Fruit fly (Drosophila melanogaster): ENCODE results near the gene Abd-B.
A peak's percentile ranks its signal among the peaks of the same experiment; 100 is the strongest.

The Abd-B gene

dm6 chr3R:16969361-16970355 lies 2.4 kb downstream of the Abd-B start (continued):
- TF ChIP-seq Xrp1 (GFP tag; IDR thresholded peaks at IDR 0.05) (peak; percentile 80), pho (GFP tag; optimal IDR thresholded peaks at IDR 0.05) (peak; percentile 12), insv (GFP tag; optimal IDR thresholded peaks at IDR 0.05) (peak in 1 of 2 experiments; percentile 87), Dek (tag; optimal IDR thresholded peaks at IDR 0.05) (peak; percentile 87), run (tag; optimal IDR thresholded peaks at IDR 0.05) (peak; percentile 13), da (GFP tag; optimal IDR thresholded peaks at IDR 0.05) (no peak), CG3838 (GFP tag; optimal IDR thresholded peaks at IDR 0.05) (peak; percentile 39), CG17361 (GFP tag; IDR thresholded peaks at IDR 0.05) (peak; percentile 81), tgo (GFP tag; IDR thresholded peaks at IDR 0.05) (peak; percentile 66), lola (GFP tag; optimal IDR thresholded peaks at IDR 0.05) (peak in 1 of 3 experiments; percentile 78), Fer2 (tag; optimal IDR thresholded peaks at IDR 0.05) (peak; percentile 38), Mad (GFP tag; optimal IDR thresholded peaks at IDR 0.05) (peak; percentile 9), CG7987 (GFP tag; optimal IDR thresholded peaks at IDR 0.05) (peak; percentile 26), CG10209 (GFP tag; optimal IDR thresholded peaks at IDR 0.05) (peak; percentile 59), CG10267 (tag; optimal IDR thresholded peaks at IDR 0.05) (peak; percentile 68), tx (GFP tag; optimal IDR thresholded peaks at IDR 0.05) (peak; percentile 31), E2f2 (GFP tag; IDR thresholded peaks at IDR 0.05) (peak; percentile 91), Nf-YC (tag; optimal IDR thresholded peaks at IDR 0.05) (peak; percentile 96), sisA (GFP tag; IDR thresholded peaks at IDR 0.05) (peak; percentile 35; the same call in 1 of the 2 replicates), CG31224 (GFP tag; IDR thresholded peaks at IDR 0.05) (no peak), oc (tag; optimal IDR thresholded peaks at IDR 0.05) (peak; percentile 68), sd (tag; optimal IDR thresholded peaks at IDR 0.05) (peak; percentile 67), slp2 (GFP tag; optimal IDR thresholded peaks at IDR 0.05) (no peak), ham (GFP tag; IDR thresholded peaks at IDR 0.05) (no peak), CG32532 (GFP tag; IDR thresholded peaks at IDR 0.05) (peak; percentile 67), wdn (GFP tag; IDR thresholded peaks at IDR 0.05) (0 out of 2 replicates have a peak, but pooled peaks have one; percentile 15), E2f1 (GFP tag; IDR thresholded peaks at IDR 0.05) (peak; percentile 90), CG7745 (tag; optimal IDR thresholded peaks at IDR 0.05) (no peak), CG5245 (GFP tag; optimal IDR thresholded peaks at IDR 0.05) (peak; percentile 44), CG17912 (GFP tag; optimal IDR thresholded peaks at IDR 0.05) (peak; percentile 1), CG4617 (GFP tag; optimal IDR thresholded peaks at IDR 0.05; ENCODE audit: borderline replicate concordance) (peak; percentile 10), Atf-2 (GFP tag; optimal IDR thresholded peaks at IDR 0.05) (no peak), Optix (GFP tag; IDR thresholded peaks at IDR 0.05) (no peak), GATAe (GFP tag; conservative IDR thresholded peaks at IDR 0.05) (peak; percentile 80), tap (tag; optimal IDR thresholded peaks at IDR 0.05) (peak; percentile 47), row (GFP tag; IDR thresholded peaks at IDR 0.05) (peak; percentile 95), caup (GFP tag; optimal IDR thresholded peaks at IDR 0.05; ENCODE audit: severe bottlenecking) (peak; percentile 60), Opbp (GFP tag; IDR thresholded peaks at IDR 0.05; ENCODE audit: partially characterized antibody) (peak; percentile 26; the same call in 2 of the 3 replicates), Sox100B (GFP tag; optimal IDR thresholded peaks at IDR 0.05) (peak; percentile 64), scrt (GFP tag; optimal IDR thresholded peaks at IDR 0.05) (peak; percentile 62), Oli (tag; optimal IDR thresholded peaks at IDR 0.05) (peak; percentile 71), HLH3B (GFP tag; IDR thresholded peaks at IDR 0.05) (peak; percentile 63; the same call in 1 of the 2 replicates), Abd-B (GFP tag; optimal IDR thresholded peaks at IDR 0.05) (peak; percentile 74), HLH54F (GFP tag; optimal IDR thresholded peaks at IDR 0.05) (peak; percentile 22), gcm (GFP tag; optimal IDR thresholded peaks at IDR 0.05) (peak; percentile 99), lov (optimal IDR thresholded peaks at IDR 0.05) (no peak), lov (GFP tag; IDR thresholded peaks at IDR 0.05) (0 out of 3 replicates have a peak, but pooled peaks have one; percentile 37), CG8388 (GFP tag; optimal IDR thresholded peaks at IDR 0.05) (peak; percentile 68)

All from whole organism, embryonic.